Worm (Caenorhabditis elegans) whole organism, L3 larva: ENCODE measurements around the gene bath-27.

Experiments used
- ZK546.5 ChIP-seq: sonication (generic microtip); optimal IDR thresholded peaks from 2 replicates; lab custom pipeline; 2017; ENCODE audit warnings: missing biosample characterization, missing genetic modification characterization
- fkh-10 ChIP-seq: sonication (generic microtip); optimal IDR thresholded peaks from 2 replicates; lab custom pipeline; 2017; ENCODE audit warnings: missing biosample characterization, missing genetic modification reagents, missing genetic modification characterization
- snpc-4 ChIP-seq: fragments of 150-350 bp; optimal IDR thresholded peaks from 2 replicates; lab custom pipeline; 2014; ENCODE audit warnings: missing biosample characterization, missing genetic modification characterization
- unc-62 ChIP-seq: fragments of 150-350 bp; sonication (generic microtip); optimal IDR thresholded peaks from 4 replicates; lab custom pipeline; 2014; ENCODE audit warnings: missing biosample characterization, missing genetic modification reagents, missing genetic modification characterization

- TF ChIP-seq unc-62 (GFP tag; lab: Kevin White, UChicago) (no peak), fkh-10 (no peak), ZK546.5 (tag; lab: Kevin White, UChicago) (no peak), snpc-4 (tag; lab: Kevin White, UChicago) (no peak)
These were observed 31.8 kb upstream of the bath-27 start, which contains the start of gene Y46D2A.3 for ce11 chrII:3327104-3327503.
